Fruit fly (Drosophila melanogaster) whole organism, embryonic: ENCODE data around the gene slp1.

Experiments used
- Atf6 ChIP-seq: fragments of 200-800 bp; sonication (Bioruptor generic); IDR thresholded peaks from 2 replicates; pipeline ENCODE4 v1.3.6; 2022; ENCODE audit warnings: missing biosample characterization, missing genetic modification characterization
- B-H2 ChIP-seq: fragments of 200-800 bp; sonication (Bioruptor generic); optimal IDR thresholded peaks from 2 replicates; lab custom pipeline; 2018; ENCODE audit warnings: missing biosample characterization, mild to moderate bottlenecking, missing genetic modification characterization
- BEAF-32 ChIP-seq: fragments of 200-800 bp; sonication (Bioruptor generic); optimal IDR thresholded peaks from 3 replicates; lab custom pipeline; 2017; ENCODE audit warnings: missing biosample characterization, missing genetic modification characterization, mild to moderate bottlenecking, moderate library complexity, missing genetic modification reagents
- CG11696 ChIP-seq: fragments of 200-800 bp; sonication (Bioruptor generic); IDR thresholded peaks from 2 replicates; pipeline ENCODE4 v1.3.6; 2022; ENCODE audit warnings: missing biosample characterization, missing genetic modification characterization
- CG14050 ChIP-seq: fragments of 200-800 bp; sonication (Bioruptor generic); IDR thresholded peaks from 3 replicates; pipeline ENCODE4 v1.3.6; 2022; ENCODE audit warnings: missing biosample characterization, missing genetic modification characterization
- CG1529 ChIP-seq: fragments of 200-800 bp; sonication (Bioruptor generic); optimal IDR thresholded peaks from 3 replicates; lab custom pipeline; 2018; ENCODE audit warnings: missing biosample characterization, missing genetic modification characterization
- CG15514 ChIP-seq: fragments of 200-800 bp; sonication (Bioruptor generic); optimal IDR thresholded peaks from 3 replicates; lab custom pipeline; 2017; ENCODE audit warnings: missing biosample characterization, missing genetic modification characterization, mild to moderate bottlenecking, moderate library complexity, missing genetic modification reagents
- CG17328 ChIP-seq: fragments of 200-800 bp; sonication (Bioruptor generic); IDR thresholded peaks from 2 replicates; pipeline ENCODE4 v1.3.6; 2022; ENCODE audit warnings: missing biosample characterization, missing genetic modification characterization
- CG17359 ChIP-seq: fragments of 200-800 bp; sonication (Bioruptor generic); optimal IDR thresholded peaks from 3 replicates; lab custom pipeline; 2018; ENCODE audit warnings: missing biosample characterization, mild to moderate bottlenecking, missing genetic modification characterization, moderate library complexity
- CG2712 ChIP-seq: fragments of 200-800 bp; optimal IDR thresholded peaks from 3 replicates; lab custom pipeline; 2019; ENCODE audit warnings: missing biosample characterization, mild to moderate bottlenecking, missing genetic modification characterization, moderate library complexity
- CG34422 ChIP-seq: fragments of 200-800 bp; sonication (Bioruptor generic); IDR thresholded peaks from 3 replicates; pipeline ENCODE4 v1.3.6; 2022; ENCODE audit warnings: missing biosample characterization, missing genetic modification characterization
- CG42726 ChIP-seq: fragments of 200-800 bp; sonication (Bioruptor generic); IDR thresholded peaks from 2 replicates; pipeline ENCODE4 v1.3.6; 2022; ENCODE audit warnings: missing biosample characterization, missing genetic modification characterization; ENCODE audit not compliant: partially characterized antibody
- CG4328 ChIP-seq: fragments of 200-800 bp; sonication (Bioruptor generic); optimal IDR thresholded peaks from 3 replicates; lab custom pipeline; 2017; ENCODE audit warnings: missing biosample characterization, missing genetic modification reagents, missing genetic modification characterization
- CG4360 ChIP-seq: fragments of 200-800 bp; sonication (Bioruptor generic); IDR thresholded peaks from 2 replicates; pipeline ENCODE4 v1.3.6; 2022; ENCODE audit warnings: missing biosample characterization, missing genetic modification characterization
- CG4820 ChIP-seq: fragments of 200-800 bp; sonication (Bioruptor generic); optimal IDR thresholded peaks from 3 replicates; lab custom pipeline; 2016; ENCODE audit warnings: missing biosample characterization, missing genetic modification characterization
- CG6254 ChIP-seq: fragments of 200-800 bp; sonication (Bioruptor generic); optimal IDR thresholded peaks from 3 replicates; lab custom pipeline; 2017; ENCODE audit warnings: mild to moderate bottlenecking, missing biosample characterization, missing genetic modification reagents, missing genetic modification characterization
- CG6689 ChIP-seq: fragments of 200-800 bp; sonication (Bioruptor generic); IDR thresholded peaks from 2 replicates; pipeline ENCODE4 v1.3.6; 2022; ENCODE audit warnings: missing biosample characterization, missing genetic modification characterization
- CG6765 ChIP-seq: fragments of 200-800 bp; sonication (Bioruptor generic); optimal IDR thresholded peaks from 3 replicates; lab custom pipeline; 2017; ENCODE audit warnings: missing biosample characterization, mild to moderate bottlenecking, missing genetic modification characterization
- CG7839 ChIP-seq: fragments of 200-800 bp; sonication (Bioruptor generic); optimal IDR thresholded peaks from 3 replicates; lab custom pipeline; 2018; ENCODE audit warnings: missing biosample characterization, mild to moderate bottlenecking, missing genetic modification characterization, moderate library complexity
- CG8478 ChIP-seq: fragments of >200 bp; optimal IDR thresholded peaks from 2 replicates; lab custom pipeline; 2018
- CG8765 ChIP-seq: fragments of 200-800 bp; sonication (Bioruptor generic); IDR thresholded peaks from 2 replicates; pipeline ENCODE4 v1.3.6; 2022; ENCODE audit warnings: missing biosample characterization, missing genetic modification characterization
- CG9609 ChIP-seq: fragments of 200-800 bp; sonication (Bioruptor generic); optimal IDR thresholded peaks from 3 replicates; lab custom pipeline; 2016; ENCODE audit warnings: missing biosample characterization, missing genetic modification characterization
- Dbx ChIP-seq: fragments of 200-800 bp; sonication (Bioruptor generic); IDR thresholded peaks from 3 replicates; pipeline ENCODE4 v1.3.6; 2022; ENCODE audit warnings: missing biosample characterization, missing genetic modification characterization
- Dp ChIP-seq: fragments of 200-800 bp; sonication (Bioruptor generic); optimal IDR thresholded peaks from 2 replicates; lab custom pipeline; 2018; ENCODE audit warnings: missing biosample characterization, mild to moderate bottlenecking, missing genetic modification characterization, moderate library complexity
- E2f2 ChIP-seq: fragments of 200-800 bp; sonication (Bioruptor generic); IDR thresholded peaks from 2 replicates; pipeline ENCODE4 v1.3.6; 2022; ENCODE audit warnings: missing biosample characterization, missing genetic modification characterization
- Hmr ChIP-seq: fragments of 200-800 bp; sonication (Bioruptor generic); optimal IDR thresholded peaks from 3 replicates; lab custom pipeline; 2017; ENCODE audit warnings: mild to moderate bottlenecking, missing biosample characterization, missing genetic modification reagents, missing genetic modification characterization
- Jarid2 ChIP-seq: fragments of 200-800 bp; sonication (Bioruptor generic); optimal IDR thresholded peaks from 3 replicates; lab custom pipeline; 2017; ENCODE audit warnings: mild to moderate bottlenecking, missing biosample characterization, missing genetic modification reagents, missing genetic modification characterization
- Mrtf ChIP-seq: fragments of 200-800 bp; sonication (Bioruptor generic); IDR thresholded peaks from 3 replicates; pipeline ENCODE4 v1.3.6; 2022; ENCODE audit warnings: missing biosample characterization, missing genetic modification characterization
- Rfx ChIP-seq: fragments of 200-800 bp; sonication (Bioruptor generic); IDR thresholded peaks from 2 replicates; pipeline ENCODE4 v1.3.6; 2022; ENCODE audit warnings: missing biosample characterization, missing genetic modification characterization
- Sox100B ChIP-seq: fragments of 200-800 bp; sonication (Bioruptor generic); optimal IDR thresholded peaks from 3 replicates; lab custom pipeline; 2018; ENCODE audit warnings: missing biosample characterization, mild to moderate bottlenecking, missing genetic modification characterization
- Vsx1 ChIP-seq: fragments of 200-800 bp; sonication (Bioruptor generic); optimal IDR thresholded peaks from 2 replicates; lab custom pipeline; 2017; ENCODE audit warnings: missing biosample characterization, mild to moderate bottlenecking, missing genetic modification characterization, missing genetic modification reagents
- Xrp1 ChIP-seq: fragments of 200-800 bp; sonication (Bioruptor generic); IDR thresholded peaks from 2 replicates; pipeline ENCODE4 v1.3.6; 2022; ENCODE audit warnings: missing biosample characterization, missing genetic modification characterization
- bowl ChIP-seq: fragments of 200-800 bp; sonication (Bioruptor generic); IDR thresholded peaks from 2 replicates; pipeline ENCODE4 v1.3.6; 2022; ENCODE audit warnings: missing biosample characterization, missing genetic modification characterization
- cad ChIP-seq: fragments of >200 bp; optimal IDR thresholded peaks from 2 replicates; lab custom pipeline; 2017; ENCODE audit warnings: missing biosample characterization, missing genetic modification characterization
- chif ChIP-seq, 2 experiments: fragments of 200-800 bp; sonication (Bioruptor generic); optimal IDR thresholded peaks; 3 replicates each; lab custom pipeline; 2016; ENCODE audit warnings: missing biosample characterization in 2 of 2, missing genetic modification characterization in 2 of 2
- crol ChIP-seq: fragments of 200-800 bp; sonication (Bioruptor generic); IDR thresholded peaks from 2 replicates; pipeline ENCODE4 v1.3.6; 2022; ENCODE audit warnings: missing biosample characterization, missing genetic modification characterization
- dan ChIP-seq: fragments of 200-800 bp; sonication (Bioruptor generic); IDR thresholded peaks from 2 replicates; pipeline ENCODE4 v1.3.6; 2022; ENCODE audit warnings: missing biosample characterization, missing genetic modification characterization
- eyg ChIP-seq: fragments of 200-800 bp; sonication (Bioruptor generic); optimal IDR thresholded peaks from 3 replicates; lab custom pipeline; 2016; ENCODE audit warnings: missing biosample characterization, missing genetic modification characterization
- ken ChIP-seq: fragments of 200-800 bp; sonication (Bioruptor generic); IDR thresholded peaks from 3 replicates; pipeline ENCODE4 v1.3.6; 2022; ENCODE audit warnings: missing biosample characterization, missing genetic modification characterization
- kni ChIP-seq: fragments of 200-800 bp; sonication (Bioruptor generic); optimal IDR thresholded peaks from 3 replicates; lab custom pipeline; 2017; ENCODE audit warnings: mild to moderate bottlenecking, missing biosample characterization, missing genetic modification reagents, missing genetic modification characterization
- lab ChIP-seq: fragments of 200-800 bp; sonication (Bioruptor generic); optimal IDR thresholded peaks from 3 replicates; lab custom pipeline; 2017; ENCODE audit warnings: missing biosample characterization, missing genetic modification characterization, mild to moderate bottlenecking, moderate library complexity, missing genetic modification reagents
- nerfin-1 ChIP-seq: fragments of 200-800 bp; sonication (Bioruptor generic); optimal IDR thresholded peaks from 3 replicates; lab custom pipeline; 2019; ENCODE audit warnings: missing biosample characterization, mild to moderate bottlenecking, missing genetic modification characterization, moderate library complexity
- nmo ChIP-seq: fragments of 200-800 bp; sonication (Bioruptor generic); optimal IDR thresholded peaks from 2 replicates; lab custom pipeline; 2018; ENCODE audit warnings: missing biosample characterization, mild to moderate bottlenecking, missing genetic modification characterization, moderate library complexity
- peb ChIP-seq: fragments of 200-800 bp; sonication (Bioruptor generic); IDR thresholded peaks from 2 replicates; pipeline ENCODE4 v1.3.6; 2022; ENCODE audit warnings: missing biosample characterization, missing genetic modification characterization
- prd ChIP-seq, 3 experiments: fragments of >200 bp in 2 of 3; fragments of 200-800 bp in 1 of 3; sonication (Bioruptor generic) in 1 of 3; optimal IDR thresholded peaks in 2 of 3; IDR thresholded peaks in 1 of 3; 2 replicates in 2 of 3; 3 replicates in 1 of 3; pipeline versions ENCODE4 v1.3.6 to Lab custom; 2017 to 2022; ENCODE audit warnings: missing biosample characterization in 1 of 3, missing genetic modification characterization in 1 of 3
- pros ChIP-seq: fragments of 200-800 bp; sonication (Bioruptor generic); optimal IDR thresholded peaks from 3 replicates; lab custom pipeline; 2019; ENCODE audit warnings: missing biosample characterization, mild to moderate bottlenecking, missing genetic modification characterization, moderate library complexity
- sob ChIP-seq: fragments of 200-800 bp; sonication (Bioruptor generic); IDR thresholded peaks from 2 replicates; pipeline ENCODE4 v1.3.6; 2022; ENCODE audit warnings: missing biosample characterization, missing genetic modification characterization
- zen ChIP-seq: fragments of 200-800 bp; sonication (Bioruptor generic); optimal IDR thresholded peaks from 3 replicates; lab custom pipeline; 2018; ENCODE audit warnings: missing biosample characterization, mild to moderate bottlenecking, missing genetic modification characterization, moderate library complexity

Gene slp1

dm6 chr2L:3789290-3790067 lies 36.0 kb upstream of the slp1 start (continued):
- TF ChIP-seq CG42726 (GFP tag; lab: Robert Waterston, UW) (no peak), dan (GFP tag; lab: Robert Waterston, UW) (peak; percentile 10; the same call in 1 of the 2 replicates), E2f2 (peak; percentile 62), B-H2 (GFP tag; lab: Kevin White, UChicago) (no peak), CG7839 (peak; percentile 87), cad (GFP tag; lab: Kevin White, UChicago) (no peak), Dp (no peak), Rfx (GFP tag; lab: Robert Waterston, UW) (peak; percentile 62), lab (GFP tag; lab: Kevin White, UChicago) (peak; percentile 66), CG6254 (GFP tag; lab: Kevin White, UChicago) (peak; percentile 82), CG9609 (GFP tag; lab: Kevin White, UChicago) (no peak), CG1529 (GFP tag; lab: Kevin White, UChicago) (peak; percentile 91), CG8478 (lab: Kevin White, UChicago) (peak; percentile 16), BEAF-32 (GFP tag; lab: Kevin White, UChicago) (no peak), CG8765 (GFP tag; lab: Robert Waterston, UW) (0 out of 2 replicates have a peak, but pooled peaks have one; percentile 10), CG15514 (GFP tag; lab: Kevin White, UChicago) (no peak), Hmr (GFP tag; lab: Kevin White, UChicago) (peak; percentile 41), eyg (GFP tag; lab: Kevin White, UChicago) (no peak), ken (GFP tag; lab: Robert Waterston, UW) (peak; percentile 84), peb (GFP tag; lab: Robert Waterston, UW) (peak; percentile 75), pros (GFP tag; lab: Kevin White, UChicago) (peak; percentile 98), sob (peak; percentile 68), CG4328 (GFP tag; lab: Kevin White, UChicago) (peak; percentile 44), CG17359 (tag; lab: Kevin White, UChicago) (peak; percentile 89), Vsx1 (GFP tag; lab: Kevin White, UChicago) (peak; percentile 57), chif (GFP tag; optimal IDR thresholded peaks at IDR 0.05; lab: Kevin White, UChicago) (peak; percentile 2 to 36), Sox100B (GFP tag; lab: Kevin White, UChicago) (peak; percentile 80), CG4360 (GFP tag; lab: Robert Waterston, UW) (peak; percentile 62), Dbx (GFP tag; lab: Robert Waterston, UW) (no peak), CG6765 (GFP tag; lab: Kevin White, UChicago) (no peak), CG17328 (GFP tag; lab: Robert Waterston, UW) (peak; percentile 92), Atf6 (GFP tag; lab: Robert Waterston, UW) (peak; percentile 38; the same call in 1 of the 2 replicates), Jarid2 (GFP tag; lab: Kevin White, UChicago) (peak; percentile 47), zen (peak; percentile 66), nerfin-1 (peak; percentile 80), CG6689 (peak; percentile 90), CG34422 (peak; percentile 84; the same call in 2 of the 3 replicates), prd (optimal IDR thresholded peaks at IDR 0.05; lab: Kevin White, UChicago) (no peak), prd (GFP tag; IDR thresholded peaks at IDR 0.05; lab: Robert Waterston, UW) (peak; percentile 88), CG14050 (GFP tag; lab: Robert Waterston, UW) (peak; percentile 63), Xrp1 (GFP tag; lab: Robert Waterston, UW) (peak; percentile 94), CG2712 (tag; lab: Kevin White, UChicago) (peak; percentile 95), Mrtf (GFP tag; lab: Robert Waterston, UW) (peak; percentile 76; the same call in 2 of the 3 replicates), CG4820 (GFP tag; lab: Kevin White, UChicago) (peak; percentile 69), kni (GFP tag; lab: Kevin White, UChicago) (peak; percentile 78), nmo (GFP tag; lab: Kevin White, UChicago) (peak; percentile 92), crol (GFP tag; lab: Robert Waterston, UW) (peak; percentile 79), CG11696 (GFP tag; lab: Robert Waterston, UW) (0 out of 2 replicates have a peak, but pooled peaks have one; percentile 50), bowl (peak; percentile 75)
